Worm (Caenorhabditis elegans) whole organism, L2 larva: ENCODE measurements around the gene smg-7.

Experiments used
- C34F6.9 ChIP-seq: fragments of 150-350 bp; optimal IDR thresholded peaks from 2 replicates; lab custom pipeline; 2014; ENCODE audit warnings: missing biosample characterization, missing genetic modification characterization
- F13H6.1 ChIP-seq: sonication (generic microtip); optimal IDR thresholded peaks from 2 replicates; lab custom pipeline; 2016; ENCODE audit warnings: missing genetic modification characterization, missing compliant biosample characterization
- R02D3.7 ChIP-seq: fragments of 150-350 bp; optimal IDR thresholded peaks from 2 replicates; lab custom pipeline; 2014; ENCODE audit warnings: missing biosample characterization, missing genetic modification characterization
- Y55F3AM.14 ChIP-seq: fragments of 200-800 bp; sonication (Bioruptor generic); optimal IDR thresholded peaks from 2 replicates; lab custom pipeline; 2018; ENCODE audit warnings: mild to moderate bottlenecking, missing genetic modification characterization, missing compliant biosample characterization
- ZK546.5 ChIP-seq: sonication (generic microtip); optimal IDR thresholded peaks from 2 replicates; lab custom pipeline; 2017; ENCODE audit warnings: missing biosample characterization, missing genetic modification characterization
- aly-2 ChIP-seq: fragments of 150-350 bp; optimal IDR thresholded peaks from 2 replicates; lab custom pipeline; 2014; ENCODE audit warnings: missing biosample characterization, missing genetic modification characterization
- ama-1 ChIP-seq: fragments of 150-350 bp; optimal IDR thresholded peaks from 2 replicates; lab custom pipeline; 2018; ENCODE audit warnings: inconsistent platforms
- blmp-1 ChIP-seq: sonication (generic microtip); optimal IDR thresholded peaks from 2 replicates; lab custom pipeline; 2017; ENCODE audit warnings: missing genetic modification characterization, mild to moderate bottlenecking, missing compliant biosample characterization, antibody characterized with exemption, moderate library complexity; ENCODE audit not compliant: insufficient read depth
- ceh-16 ChIP-seq: fragments of 150-350 bp; optimal IDR thresholded peaks from 2 replicates; lab custom pipeline; 2014; ENCODE audit warnings: missing biosample characterization, missing genetic modification characterization
- ceh-82 ChIP-seq: fragments of 150-350 bp; optimal IDR thresholded peaks from 2 replicates; lab custom pipeline; 2014; ENCODE audit warnings: missing biosample characterization, missing genetic modification characterization
- crh-2 ChIP-seq: sonication (generic microtip); optimal IDR thresholded peaks from 2 replicates; lab custom pipeline; 2017; ENCODE audit warnings: missing biosample characterization, missing genetic modification characterization
- dmd-4 ChIP-seq: sonication (generic microtip); optimal IDR thresholded peaks from 2 replicates; lab custom pipeline; 2017; ENCODE audit warnings: missing biosample characterization, missing genetic modification characterization
- elt-1 ChIP-seq: fragments of 150-350 bp; optimal IDR thresholded peaks from 2 replicates; lab custom pipeline; 2014; ENCODE audit warnings: missing biosample characterization, missing genetic modification characterization
- elt-3 ChIP-seq: sonication (generic microtip); optimal IDR thresholded peaks from 2 replicates; lab custom pipeline; 2017; ENCODE audit warnings: missing biosample characterization, missing genetic modification characterization
- fos-1 ChIP-seq: fragments of 150-350 bp; optimal IDR thresholded peaks from 2 replicates; lab custom pipeline; 2014; ENCODE audit warnings: missing biosample characterization, missing genetic modification characterization
- gmeb-1 ChIP-seq: fragments of 150-350 bp; optimal IDR thresholded peaks from 2 replicates; lab custom pipeline; 2014; ENCODE audit warnings: missing biosample characterization, missing genetic modification characterization
- lin-11 ChIP-seq: fragments of 150-350 bp; sonication (generic microtip); optimal IDR thresholded peaks from 2 replicates; lab custom pipeline; 2014; ENCODE audit warnings: missing biosample characterization, missing genetic modification characterization, inconsistent platforms, mixed read lengths
- lin-13 ChIP-seq: fragments of 150-350 bp; optimal IDR thresholded peaks from 2 replicates; lab custom pipeline; 2014; ENCODE audit warnings: missing biosample characterization, missing genetic modification reagents, missing genetic modification characterization
- lin-39 ChIP-seq: fragments of 150-350 bp; optimal IDR thresholded peaks from 2 replicates; lab custom pipeline; 2014; ENCODE audit warnings: missing biosample characterization, missing genetic modification reagents, missing genetic modification characterization
- lsy-2 ChIP-seq, 2 experiments: fragments of 150-350 bp in 1 of 2; sonication (generic microtip) in 1 of 2; optimal IDR thresholded peaks; 2 replicates each; lab custom pipeline; 2014 to 2017; ENCODE audit warnings: missing biosample characterization in 2 of 2, missing genetic modification characterization in 2 of 2
- mab-5 ChIP-seq: fragments of 150-350 bp; optimal IDR thresholded peaks from 2 replicates; lab custom pipeline; 2014; ENCODE audit warnings: missing biosample characterization, missing genetic modification characterization
- mbf-1 ChIP-seq: sonication (generic microtip); optimal IDR thresholded peaks from 2 replicates; lab custom pipeline; 2017; ENCODE audit warnings: missing biosample characterization, missing genetic modification characterization
- mdl-1 ChIP-seq, 2 experiments: fragments of 150-350 bp in 1 of 2; sonication (generic microtip) in 1 of 2; optimal IDR thresholded peaks; 2 replicates each; lab custom pipeline; 2017; ENCODE audit warnings: missing biosample characterization in 2 of 2, missing genetic modification characterization in 2 of 2
- nhr-10 ChIP-seq: sonication (generic microtip); optimal IDR thresholded peaks from 2 replicates; lab custom pipeline; 2017; ENCODE audit warnings: missing biosample characterization, missing genetic modification characterization
- nhr-11 ChIP-seq: fragments of 150-350 bp; optimal IDR thresholded peaks from 2 replicates; lab custom pipeline; 2014; ENCODE audit warnings: missing biosample characterization, missing genetic modification characterization
- nhr-12 ChIP-seq: fragments of 150-350 bp; optimal IDR thresholded peaks from 2 replicates; lab custom pipeline; 2014; ENCODE audit warnings: missing biosample characterization, missing genetic modification characterization
- nhr-129 ChIP-seq: fragments of 150-350 bp; optimal IDR thresholded peaks from 2 replicates; lab custom pipeline; 2014; ENCODE audit warnings: missing biosample characterization, missing genetic modification characterization
- nhr-21 ChIP-seq: fragments of 150-350 bp; optimal IDR thresholded peaks from 2 replicates; lab custom pipeline; 2014; ENCODE audit warnings: missing biosample characterization, missing genetic modification characterization
- nhr-23 ChIP-seq: fragments of 150-350 bp; optimal IDR thresholded peaks from 2 replicates; lab custom pipeline; 2014; ENCODE audit warnings: missing biosample characterization, missing genetic modification reagents, missing genetic modification characterization
- nhr-237 ChIP-seq: fragments of 150-350 bp; optimal IDR thresholded peaks from 2 replicates; lab custom pipeline; 2014; ENCODE audit warnings: missing biosample characterization, missing genetic modification characterization
- nhr-25 ChIP-seq: fragments of 150-350 bp; sonication (generic microtip); optimal IDR thresholded peaks from 3 replicates; lab custom pipeline; 2014; ENCODE audit warnings: missing biosample characterization, missing genetic modification characterization
- nhr-77 ChIP-seq: fragments of 150-350 bp; optimal IDR thresholded peaks from 2 replicates; lab custom pipeline; 2014; ENCODE audit warnings: missing biosample characterization, missing genetic modification characterization
- peb-1 ChIP-seq: fragments of 150-350 bp; optimal IDR thresholded peaks from 2 replicates; lab custom pipeline; 2014; ENCODE audit warnings: missing biosample characterization, missing genetic modification characterization
- sem-4 ChIP-seq: fragments of 150-350 bp; optimal IDR thresholded peaks from 2 replicates; lab custom pipeline; 2014; ENCODE audit warnings: missing biosample characterization, missing genetic modification reagents, missing genetic modification characterization
- sma-9 ChIP-seq, 2 experiments: fragments of 150-350 bp in 1 of 2; sonication (generic microtip) in 1 of 2; optimal IDR thresholded peaks; 2 replicates each; lab custom pipeline; 2014 to 2016; ENCODE audit warnings: missing genetic modification characterization in 2 of 2, mild to moderate bottlenecking in 1 of 2, missing biosample characterization in 1 of 2, missing compliant biosample characterization in 1 of 2, missing genetic modification reagents in 1 of 2, moderate library complexity in 1 of 2
- snpc-4 ChIP-seq: fragments of 150-350 bp; optimal IDR thresholded peaks from 2 replicates; lab custom pipeline; 2014; ENCODE audit warnings: missing biosample characterization, missing genetic modification characterization
- unc-39 ChIP-seq: fragments of 150-350 bp; optimal IDR thresholded peaks from 2 replicates; lab custom pipeline; 2014; ENCODE audit warnings: missing biosample characterization, missing genetic modification characterization
- unc-55 ChIP-seq: fragments of 150-350 bp; sonication (generic microtip); optimal IDR thresholded peaks from 3 replicates; lab custom pipeline; 2014; ENCODE audit warnings: missing biosample characterization, missing genetic modification reagents, missing genetic modification characterization
- unc-62 ChIP-seq: fragments of 150-350 bp; optimal IDR thresholded peaks from 2 replicates; lab custom pipeline; 2014; ENCODE audit warnings: missing biosample characterization, missing genetic modification reagents, missing genetic modification characterization
- ztf-1 ChIP-seq: fragments of 200-800 bp; sonication (Bioruptor generic); conservative IDR thresholded peaks from 2 replicates; pipeline ENCODE4 v1.3.6; 2022; ENCODE audit warnings: missing genetic modification characterization, missing compliant biosample characterization
- ztf-11 ChIP-seq: sonication (generic microtip); optimal IDR thresholded peaks from 2 replicates; lab custom pipeline; 2017; ENCODE audit warnings: missing biosample characterization, missing genetic modification characterization
- ztf-4 ChIP-seq: fragments of 150-350 bp; optimal IDR thresholded peaks from 2 replicates; lab custom pipeline; 2014; ENCODE audit warnings: missing biosample characterization, missing genetic modification characterization

The smg-7 gene

DNA sequence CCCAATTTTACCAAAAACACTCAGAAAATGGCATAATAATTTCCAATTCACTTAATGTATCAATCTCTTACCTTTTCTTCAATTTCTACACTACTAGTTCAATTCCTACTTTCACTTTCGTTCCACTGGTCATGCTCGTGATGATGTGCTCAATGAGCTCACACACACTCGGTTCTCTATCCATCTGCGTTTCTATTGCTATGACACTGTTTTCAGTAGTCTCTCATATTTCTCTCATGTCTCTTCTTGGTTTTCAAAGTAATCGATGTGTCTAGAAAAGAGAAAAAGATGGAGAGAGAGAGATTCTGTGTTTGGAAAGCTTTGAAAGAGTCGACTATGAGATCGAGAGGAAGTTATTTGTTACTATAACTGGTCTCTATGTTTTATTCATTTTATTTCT is 25.0 kb upstream of the smg-7 start (continued):
- TF ChIP-seq ztf-1 (GFP tag; lab: Robert Waterston, UW), result no peak
- peak; percentile 83 for TF ChIP-seq crh-2

DNA sequence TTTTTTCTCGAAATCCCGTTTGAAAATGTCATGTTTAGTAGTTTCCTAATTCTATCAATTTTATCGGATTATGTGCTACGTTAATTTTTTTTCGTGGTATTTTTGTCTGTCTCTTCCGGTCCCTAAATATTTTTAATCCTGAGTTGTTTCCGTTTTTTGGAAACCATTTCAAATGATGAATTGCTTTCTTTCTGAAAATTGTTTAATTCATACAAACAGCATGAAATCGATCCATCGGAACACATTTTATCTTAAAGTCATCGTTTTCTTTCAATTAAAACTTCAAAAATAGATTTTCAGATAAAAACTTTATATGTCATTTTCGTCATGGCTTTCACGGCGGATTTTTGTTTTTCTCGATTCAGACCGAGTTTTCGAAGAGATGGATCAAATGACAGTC is 20.2 kb upstream of the smg-7 start, which contains the start of gene spd-3:
Gene spd-3, plus strand, starts transcription at position 301 of the 400 bp plus-strand sequence.
- TF ChIP-seq fos-1 (tag; lab: Kevin White, UChicago) (no peak), unc-55 (no peak), gmeb-1 (tag; lab: Kevin White, UChicago) (no peak), nhr-11 (tag; lab: Kevin White, UChicago) (no peak)

DNA sequence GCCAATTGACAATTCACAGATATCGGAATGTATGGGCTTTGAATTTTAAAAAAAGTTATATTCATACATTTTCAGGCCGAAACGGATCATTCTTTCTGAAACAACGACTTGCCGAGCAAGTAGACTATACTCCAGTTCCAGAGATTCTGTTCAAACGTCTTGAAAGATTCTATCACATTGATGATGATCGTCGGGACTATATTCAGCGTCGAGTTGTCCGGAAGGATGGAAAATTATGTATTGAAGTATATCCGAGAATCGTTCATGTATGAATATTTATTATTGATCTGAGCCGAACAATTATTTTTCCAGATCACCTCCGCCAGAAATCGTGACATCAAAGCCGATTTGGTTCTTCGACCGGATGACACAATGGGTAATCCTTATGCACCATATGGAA is 15.4 kb upstream of the smg-7 start:
- TF ChIP-seq sma-9 (GFP tag; optimal IDR thresholded peaks at IDR 0.05; lab: Kevin White, UChicago) (no peak), sma-9 (tag; optimal IDR thresholded peaks at IDR 0.05; lab: Kevin White, UChicago) (no peak), nhr-25 (tag; lab: Kevin White, UChicago) (no peak), elt-1 (tag; lab: Kevin White, UChicago) (no peak), sem-4 (tag; lab: Kevin White, UChicago) (no peak), C34F6.9 (tag; lab: Kevin White, UChicago) (no peak), nhr-77 (tag; lab: Kevin White, UChicago) (no peak), ztf-4 (tag; lab: Kevin White, UChicago) (no peak), lin-11 (tag; lab: Kevin White, UChicago) (no peak), nhr-10 (tag; lab: Kevin White, UChicago) (no peak), lsy-2 (tag; optimal IDR thresholded peaks at IDR 0.05; lab: Kevin White, UChicago) (no peak)
- TF ChIP-seq, all 48 proteins: peak for 0

DNA sequence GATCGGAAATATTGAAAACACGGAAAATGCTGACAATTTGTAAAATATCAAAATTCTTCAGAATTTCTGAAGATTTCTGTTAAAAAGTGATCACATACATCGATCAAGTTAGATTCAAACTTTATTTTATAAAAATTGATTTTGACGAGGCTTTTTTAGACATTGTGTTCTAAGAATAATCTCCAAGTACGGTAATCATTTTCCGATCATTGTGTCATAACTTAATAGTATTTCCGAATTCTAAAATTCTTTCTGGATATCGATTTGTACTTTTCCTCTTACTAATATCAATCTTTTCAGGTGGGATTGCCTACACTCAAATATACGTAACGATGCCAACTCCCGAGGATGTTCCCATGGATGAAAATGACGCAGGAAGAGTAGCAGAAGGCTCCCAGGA is 14.8 kb upstream of the smg-7 start, which contains the start of gene usp-4:
Gene usp-4, plus strand, starts transcription at position 301 of the 400 bp plus-strand sequence.
- TF ChIP-seq blmp-1 (no peak), sem-4 (tag; lab: Kevin White, UChicago) (no peak), unc-39 (tag; lab: Kevin White, UChicago) (no peak), unc-62 (GFP tag; lab: Kevin White, UChicago) (no peak), snpc-4 (tag; lab: Kevin White, UChicago) (no peak), crh-2 (no peak), nhr-237 (tag; lab: Kevin White, UChicago) (no peak), lin-13 (GFP tag; lab: Kevin White, UChicago) (no peak), ceh-82 (tag; lab: Kevin White, UChicago) (no peak), peb-1 (no peak), ceh-16 (no peak), ZK546.5 (no peak), nhr-23 (tag; lab: Kevin White, UChicago) (no peak), lin-11 (tag; lab: Kevin White, UChicago) (no peak), aly-2 (tag; lab: Kevin White, UChicago) (no peak), lin-39 (tag; lab: Kevin White, UChicago) (no peak), dmd-4 (tag; lab: Kevin White, UChicago) (no peak), elt-3 (tag; lab: Kevin White, UChicago) (no peak), ztf-11 (tag; lab: Kevin White, UChicago) (no peak), ama-1 (lab: Kevin White, UChicago) (no peak)

DNA sequence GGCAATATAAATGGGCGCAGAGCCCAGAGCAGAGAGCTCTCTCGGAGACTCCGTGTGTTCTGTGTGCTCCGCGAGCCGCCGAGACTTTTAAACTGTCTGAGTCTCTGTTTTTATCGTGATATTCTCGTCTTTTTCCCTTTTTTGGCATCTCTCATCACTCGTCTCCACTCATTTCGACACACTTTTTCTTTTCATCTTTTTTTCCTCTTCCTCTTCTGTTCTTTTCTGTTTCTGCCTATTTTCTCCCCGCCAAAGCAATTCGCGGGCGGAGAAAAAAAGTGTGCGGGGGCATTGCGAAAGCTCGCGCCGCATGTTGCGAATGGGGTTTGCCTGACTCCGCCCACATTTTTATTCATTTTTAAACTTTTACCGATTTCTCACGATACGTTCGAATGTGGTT is 14.1 kb upstream of the smg-7 start:
- peak; percentile 14 for TF ChIP-seq nhr-10 (tag; lab: Kevin White, UChicago)
- no peak for TF ChIP-seq mbf-1 (tag; lab: Kevin White, UChicago)
- peak; percentile 65 for TF ChIP-seq ztf-11 (tag; lab: Kevin White, UChicago)
- peak; percentile 64 to 84 for TF ChIP-seq lsy-2 (tag; optimal IDR thresholded peaks at IDR 0.05; lab: Kevin White, UChicago)
- TF ChIP-seq nhr-129, result peak; percentile 82
- TF ChIP-seq F13H6.1 (tag; lab: Kevin White, UChicago), result peak; percentile 89
- TF ChIP-seq ceh-82 (tag; lab: Kevin White, UChicago), result peak; percentile 21
- peak; percentile 22 for TF ChIP-seq ZK546.5
- TF ChIP-seq nhr-12 (tag; lab: Kevin White, UChicago), result no peak
- TF ChIP-seq snpc-4 (tag; lab: Kevin White, UChicago), result peak; percentile 28
- peak; percentile 59 for TF ChIP-seq Y55F3AM.14 (GFP tag; lab: Kevin White, UChicago)
- TF ChIP-seq ceh-16, result peak; percentile 30
- TF ChIP-seq nhr-21, result peak; percentile 77
- TF ChIP-seq aly-2 (tag; lab: Kevin White, UChicago), result no peak
- TF ChIP-seq ama-1 (lab: Kevin White, UChicago), result no peak
- TF ChIP-seq dmd-4 (tag; lab: Kevin White, UChicago), result no peak
- TF ChIP-seq ztf-1 (GFP tag; lab: Robert Waterston, UW), result no peak
- peak; percentile 82 for TF ChIP-seq sma-9 (GFP tag; optimal IDR thresholded peaks at IDR 0.05; lab: Kevin White, UChicago)
- TF ChIP-seq sma-9 (tag; optimal IDR thresholded peaks at IDR 0.05; lab: Kevin White, UChicago), result no peak
- peak; percentile 88 for TF ChIP-seq mab-5 (tag; lab: Kevin White, UChicago)
- peak; percentile 93 for TF ChIP-seq unc-55
- TF ChIP-seq crh-2, result peak; percentile 91
- peak; percentile 77 for TF ChIP-seq fos-1 (tag; lab: Kevin White, UChicago)
- no peak for TF ChIP-seq peb-1
- TF ChIP-seq C34F6.9 (tag; lab: Kevin White, UChicago), result peak; percentile 94
- peak in 1 of 2 experiments; percentile 15 for TF ChIP-seq mdl-1 (tag; optimal IDR thresholded peaks at IDR 0.05; lab: Kevin White, UChicago)
- peak; percentile 77 for TF ChIP-seq sem-4 (tag; lab: Kevin White, UChicago)
- no peak for TF ChIP-seq R02D3.7 (tag; lab: Kevin White, UChicago)
- peak; percentile 93 for TF ChIP-seq lin-11 (tag; lab: Kevin White, UChicago)
- peak; percentile 88 for TF ChIP-seq gmeb-1 (tag; lab: Kevin White, UChicago)
- TF ChIP-seq blmp-1, result peak; percentile 31
